Fruit fly (Drosophila melanogaster) whole organism: ENCODE results near the gene Mco4.
A peak's percentile ranks its signal among the peaks of the same experiment; 100 is the strongest.

Experiments
- EcR ChIP-seq, 2 experiments: fragments of >200 bp; optimal IDR thresholded peaks; 2 replicates each; lab custom pipeline; 2017; ENCODE audit warnings: missing biosample characterization in 2 of 2, missing genetic modification characterization in 2 of 2, missing genetic modification reagents in 2 of 2
- pan ChIP-seq: fragments of >200 bp; optimal IDR thresholded peaks from 2 replicates; lab custom pipeline; 2017
- psq ChIP-seq: fragments of >200 bp; optimal IDR thresholded peaks from 2 replicates; lab custom pipeline; 2017
- usp ChIP-seq: fragments of >200 bp; optimal IDR thresholded peaks from 2 replicates; lab custom pipeline; 2017; ENCODE audit warnings: missing biosample characterization, missing genetic modification characterization, mixed read lengths

dm6 chrX:17875014-17875589, 19.2 kb upstream of the Mco4 start:
- TF ChIP-seq pan (lab: Kevin White, UChicago): peak; percentile 54
- TF ChIP-seq psq (lab: Kevin White, UChicago): no peak
- TF ChIP-seq usp: no peak
- no peak for TF ChIP-seq EcR (GFP tag; optimal IDR thresholded peaks at IDR 0.05; lab: Kevin White, UChicago)
